Worm (Caenorhabditis elegans) whole organism, late embryonic: ENCODE results near the gene col-148.

Experiments used
- C38D4.7 ChIP-seq: fragments of 200-800 bp; sonication (Bioruptor generic); optimal IDR thresholded peaks from 2 replicates; lab custom pipeline; 2018; ENCODE audit warnings: mild to moderate bottlenecking, missing genetic modification characterization, moderate library complexity, missing compliant biosample characterization
- ahr-1 ChIP-seq: sonication (generic microtip); optimal IDR thresholded peaks from 2 replicates; lab custom pipeline; 2016; ENCODE audit warnings: missing genetic modification characterization, missing compliant biosample characterization
- ceh-14 ChIP-seq: sonication (generic microtip); optimal IDR thresholded peaks from 2 replicates; lab custom pipeline; 2016; ENCODE audit warnings: missing genotype, missing genetic modification characterization, missing compliant biosample characterization
- ceh-2 ChIP-seq: sonication (generic microtip); optimal IDR thresholded peaks from 2 replicates; lab custom pipeline; 2016; ENCODE audit warnings: missing genotype, missing genetic modification characterization, missing compliant biosample characterization
- ceh-30 ChIP-seq: fragments of 150-350 bp; optimal IDR thresholded peaks from 2 replicates; lab custom pipeline; 2014; ENCODE audit warnings: missing biosample characterization, missing genetic modification characterization
- ceh-34 ChIP-seq: sonication (generic microtip); optimal IDR thresholded peaks from 2 replicates; lab custom pipeline; 2016; ENCODE audit warnings: mild to moderate bottlenecking, missing genetic modification characterization, missing compliant biosample characterization
- ceh-45 ChIP-seq: fragments of 200-800 bp; sonication (Bioruptor generic); IDR thresholded peaks from 2 replicates; pipeline ENCODE4 v1.3.6; 2022; ENCODE audit warnings: missing genetic modification reagents, missing genetic modification characterization, missing compliant biosample characterization
- ceh-48 ChIP-seq: sonication (generic microtip); optimal IDR thresholded peaks from 2 replicates; lab custom pipeline; 2016; ENCODE audit warnings: missing genetic modification characterization, inconsistent platforms, missing compliant biosample characterization
- ceh-6 ChIP-seq: fragments of 200-800 bp; sonication (Bioruptor generic); optimal IDR thresholded peaks from 2 replicates; lab custom pipeline; 2018; ENCODE audit warnings: mild to moderate bottlenecking, missing genetic modification characterization, missing compliant biosample characterization
- che-1 ChIP-seq: sonication (generic microtip); optimal IDR thresholded peaks from 2 replicates; lab custom pipeline; 2016; ENCODE audit warnings: mild to moderate bottlenecking, missing genetic modification characterization, missing compliant biosample characterization
- dve-1 ChIP-seq: sonication (generic microtip); optimal IDR thresholded peaks from 2 replicates; lab custom pipeline; 2017; ENCODE audit warnings: antibody characterized with exemption, mild to moderate bottlenecking, missing genetic modification characterization, missing compliant biosample characterization
- elt-2 ChIP-seq: sonication (generic microtip); optimal IDR thresholded peaks from 2 replicates; lab custom pipeline; 2016; ENCODE audit warnings: missing genetic modification reagents, missing genetic modification characterization, missing compliant biosample characterization
- elt-4 ChIP-seq: sonication (generic microtip); optimal IDR thresholded peaks from 2 replicates; lab custom pipeline; 2016; ENCODE audit warnings: missing genetic modification characterization, missing compliant biosample characterization
- eyg-1 ChIP-seq: sonication (generic microtip); optimal IDR thresholded peaks from 2 replicates; lab custom pipeline; 2016; ENCODE audit warnings: missing genotype, missing genetic modification characterization, missing compliant biosample characterization
- fkh-10 ChIP-seq: fragments of 150-350 bp; optimal IDR thresholded peaks from 2 replicates; lab custom pipeline; 2014; ENCODE audit warnings: missing biosample characterization, missing genetic modification reagents, missing genetic modification characterization
- fkh-6 ChIP-seq: sonication (generic microtip); optimal IDR thresholded peaks from 2 replicates; lab custom pipeline; 2016; ENCODE audit warnings: missing genetic modification characterization, missing compliant biosample characterization
- hlh-15 ChIP-seq: sonication (generic microtip); optimal IDR thresholded peaks from 2 replicates; lab custom pipeline; 2016; ENCODE audit warnings: missing genetic modification characterization, missing compliant biosample characterization
- hlh-30 ChIP-seq: sonication (generic microtip); optimal IDR thresholded peaks from 2 replicates; lab custom pipeline; 2017; ENCODE audit warnings: antibody characterized with exemption, missing genetic modification characterization, missing compliant biosample characterization; ENCODE audit not compliant: insufficient read depth
- hlh-6 ChIP-seq: sonication (generic microtip); optimal IDR thresholded peaks from 2 replicates; lab custom pipeline; 2016; ENCODE audit warnings: missing genotype, missing genetic modification characterization, missing compliant biosample characterization
- nfya-1 ChIP-seq: sonication (generic microtip); optimal IDR thresholded peaks from 2 replicates; lab custom pipeline; 2017; ENCODE audit warnings: missing genetic modification characterization, mild to moderate bottlenecking, missing compliant biosample characterization, antibody characterized with exemption, moderate library complexity
- pat-9 ChIP-seq: fragments of 200-800 bp; sonication (Bioruptor generic); optimal IDR thresholded peaks from 2 replicates; lab custom pipeline; 2018; ENCODE audit warnings: mild to moderate bottlenecking, missing genetic modification characterization, moderate library complexity, missing compliant biosample characterization
- pha-2 ChIP-seq: sonication (generic microtip); optimal IDR thresholded peaks from 2 replicates; lab custom pipeline; 2017; ENCODE audit warnings: mild to moderate bottlenecking, missing genetic modification characterization, missing compliant biosample characterization
- pha-4 ChIP-seq: fragments of 150-350 bp; optimal IDR thresholded peaks from 2 replicates; lab custom pipeline; 2018; ENCODE audit warnings: missing biosample characterization, missing genetic modification reagents, missing genetic modification characterization
- pqm-1 ChIP-seq: sonication (generic microtip); optimal IDR thresholded peaks from 2 replicates; lab custom pipeline; 2016; ENCODE audit warnings: missing genetic modification characterization, missing compliant biosample characterization
- ref-2 ChIP-seq: sonication (generic microtip); optimal IDR thresholded peaks from 2 replicates; lab custom pipeline; 2016; ENCODE audit warnings: missing genetic modification characterization, missing compliant biosample characterization
- sdc-2 ChIP-seq: sonication (generic microtip); optimal IDR thresholded peaks from 2 replicates; lab custom pipeline; 2016; ENCODE audit warnings: missing genotype, missing genetic modification characterization, missing compliant biosample characterization
- sox-2 ChIP-seq: fragments of 200-800 bp; sonication (Bioruptor generic); IDR thresholded peaks from 2 replicates; pipeline ENCODE4 v1.3.6; 2022; ENCODE audit warnings: missing genetic modification reagents, missing genetic modification characterization, missing compliant biosample characterization
- sox-4 ChIP-seq: sonication (generic microtip); optimal IDR thresholded peaks from 2 replicates; lab custom pipeline; 2017; ENCODE audit warnings: mild to moderate bottlenecking, missing genetic modification characterization, inconsistent platforms, missing compliant biosample characterization
- tbx-2 ChIP-seq: sonication (generic microtip); optimal IDR thresholded peaks from 2 replicates; lab custom pipeline; 2016; ENCODE audit warnings: missing genetic modification characterization, missing compliant biosample characterization
- tbx-7 ChIP-seq: sonication (generic microtip); optimal IDR thresholded peaks from 2 replicates; lab custom pipeline; 2016; ENCODE audit warnings: missing genotype, missing genetic modification characterization, missing compliant biosample characterization
- unc-3 ChIP-seq, 2 experiments: fragments of 200-800 bp in 1 of 2; sonication (Bioruptor generic) in 1 of 2; sonication (generic microtip) in 1 of 2; conservative IDR thresholded peaks in 1 of 2; optimal IDR thresholded peaks in 1 of 2; 2 replicates each; pipeline versions ENCODE4 v1.3.6 to Lab custom; 2016 to 2022; ENCODE audit warnings: missing compliant biosample characterization in 2 of 2, missing genetic modification characterization in 2 of 2, missing genetic modification reagents in 1 of 2
- unc-42 ChIP-seq: sonication (generic microtip); optimal IDR thresholded peaks from 2 replicates; lab custom pipeline; 2016; ENCODE audit warnings: missing genotype, missing genetic modification characterization, missing compliant biosample characterization
- unc-55 ChIP-seq: sonication (generic microtip); optimal IDR thresholded peaks from 2 replicates; lab custom pipeline; 2017; ENCODE audit warnings: missing biosample characterization, missing genetic modification reagents, missing genetic modification characterization
- unc-86 ChIP-seq: sonication (generic microtip); optimal IDR thresholded peaks from 2 replicates; lab custom pipeline; 2016; ENCODE audit warnings: missing genetic modification characterization, missing compliant biosample characterization

The col-148 gene

DNA sequence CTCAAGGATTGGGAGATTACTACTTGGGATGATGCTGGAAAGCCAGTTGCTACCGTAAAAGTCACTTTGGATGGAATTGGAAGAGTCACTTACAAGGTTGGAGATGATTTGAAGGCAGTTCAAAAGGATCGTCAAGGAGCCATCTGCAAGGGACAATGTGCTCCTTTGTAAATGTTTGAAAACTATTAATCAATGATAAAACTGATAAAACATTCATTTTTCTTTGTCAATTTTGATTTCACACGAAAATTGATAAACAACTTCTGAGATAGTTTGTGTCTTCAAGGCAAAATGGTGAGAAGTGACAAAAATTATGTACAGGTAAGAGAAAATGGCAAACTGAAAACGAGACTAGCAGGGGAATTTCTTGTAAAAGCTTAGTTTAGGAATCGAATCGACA lies 39.2 kb upstream of the col-148 start:
- no peak for TF ChIP-seq fkh-6
- TF ChIP-seq eyg-1: no peak
- TF ChIP-seq tbx-2: no peak
- TF ChIP-seq che-1 (tag; lab: Kevin White, UChicago): no peak
- TF ChIP-seq pat-9 (tag; lab: Kevin White, UChicago): no peak
- no peak for TF ChIP-seq sox-2 (GFP tag; lab: Robert Waterston, UW)
- TF ChIP-seq ceh-2 (tag; lab: Kevin White, UChicago): no peak

- TF ChIP-seq elt-2 (peak; percentile 41), ceh-45 (GFP tag; lab: Robert Waterston, UW) (no peak), dve-1 (tag; lab: Kevin White, UChicago) (no peak)
Measured at ce11 chrV:10203435-10204009, 38.0 kb upstream of the col-148 start, which contains the start of gene chpf-1. Gene chpf-1 (minus strand): TSS chrV:10203485.

DNA sequence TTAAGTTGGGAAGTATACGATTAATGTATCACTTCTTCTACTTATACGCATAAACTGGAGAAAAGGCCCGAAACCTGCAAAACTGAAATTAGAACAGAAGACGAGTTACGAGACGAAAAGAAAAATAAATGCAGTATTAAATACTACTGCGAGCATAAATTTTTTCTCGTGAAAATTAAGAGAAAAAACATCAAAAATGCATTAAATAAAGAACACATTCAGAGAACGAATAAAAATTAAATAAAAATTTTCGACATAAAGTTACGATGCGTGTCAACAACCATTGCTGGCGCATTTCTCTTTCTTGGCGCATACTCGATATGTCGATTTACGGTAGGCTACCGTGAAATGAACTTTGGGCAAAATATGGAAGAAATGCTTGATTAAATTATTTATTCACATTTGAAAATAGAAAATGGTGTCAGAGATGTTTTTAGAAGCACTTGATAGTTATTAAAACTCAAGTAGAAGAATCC lies 36.7 kb upstream of the col-148 start, which contains the start of the genes ZK856.19 and ZK856.11:
ZK856.19 (minus strand) TSS at position 51 of the 476 bp plus-strand sequence.
ZK856.11 (minus strand) TSS at position 76 of the 476 bp plus-strand sequence.
- no peak for TF ChIP-seq tbx-7
- TF ChIP-seq unc-42 (tag; lab: Kevin White, UChicago): peak; percentile 20
- peak; percentile 21 for TF ChIP-seq nfya-1 (tag; lab: Kevin White, UChicago)
- no peak for TF ChIP-seq fkh-10 (GFP tag; lab: Kevin White, UChicago)

ce11 chrV:10205483-10205882 lies 36.1 kb upstream of the col-148 start, which contains the start of gene ZK856.16:
Gene ZK856.16 (minus strand): TSS chrV:10205583.
- no peak for TF ChIP-seq unc-55 (GFP tag; lab: Kevin White, UChicago)
- TF ChIP-seq elt-4 (tag; lab: Kevin White, UChicago): no peak
- no peak for TF ChIP-seq ref-2 (tag; lab: Kevin White, UChicago)
- TF ChIP-seq ceh-14 (tag; lab: Kevin White, UChicago): no peak
- no peak for TF ChIP-seq ceh-6 (GFP tag; lab: Kevin White, UChicago)
- TF ChIP-seq pqm-1 (tag; lab: Kevin White, UChicago): no peak
- TF ChIP-seq eyg-1: no peak
- TF ChIP-seq C38D4.7 (GFP tag; lab: Kevin White, UChicago): no peak
- no peak for TF ChIP-seq ceh-34 (tag; lab: Kevin White, UChicago)
- TF ChIP-seq ceh-30 (tag; lab: Kevin White, UChicago): no peak
- TF ChIP-seq ahr-1 (tag; lab: Kevin White, UChicago): no peak
- no peak for TF ChIP-seq tbx-7
- TF ChIP-seq sdc-2: no peak

DNA sequence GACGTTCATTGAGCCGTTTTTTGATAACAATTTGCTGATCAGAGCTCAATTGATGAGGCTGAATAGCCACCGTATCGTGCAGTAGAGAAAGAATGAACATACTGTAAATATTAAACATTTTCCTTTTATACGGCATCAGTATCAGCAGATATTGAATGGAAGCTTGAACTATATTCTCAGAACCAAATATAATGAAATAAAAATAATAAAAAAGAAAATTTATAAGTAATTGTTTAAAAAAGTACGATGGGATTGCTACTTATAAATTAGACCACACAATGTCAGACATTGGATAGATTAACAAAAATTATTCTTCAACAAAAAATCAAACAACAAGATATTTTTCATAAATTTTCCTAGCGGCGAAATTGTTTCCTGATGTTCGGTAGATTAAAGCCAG lies 35.1 kb upstream of the col-148 start, which contains the start of gene rpc-25:
rpc-25 (minus strand) TSS at position 101 of the 400 bp plus-strand sequence.
- TF ChIP-seq C38D4.7 (GFP tag; lab: Kevin White, UChicago) (no peak), hlh-15 (no peak), unc-86 (tag; lab: Kevin White, UChicago) (no peak), pha-2 (tag; lab: Kevin White, UChicago) (no peak), unc-3 (GFP tag; conservative IDR thresholded peaks at IDR 0.05; lab: Robert Waterston, UW) (no peak), unc-3 (tag; optimal IDR thresholded peaks at IDR 0.05; lab: Kevin White, UChicago) (no peak), ceh-48 (tag; lab: Kevin White, UChicago) (no peak), sox-4 (tag; lab: Kevin White, UChicago) (no peak), pha-4 (tag; lab: Kevin White, UChicago) (no peak), dve-1 (tag; lab: Kevin White, UChicago) (no peak), tbx-2 (no peak), hlh-6 (no peak), hlh-30 (tag; lab: Kevin White, UChicago) (no peak)
